Worm (Caenorhabditis elegans): Measurements from ENCODE around the gene F38H4.3.

Gene F38H4.3

DNA sequence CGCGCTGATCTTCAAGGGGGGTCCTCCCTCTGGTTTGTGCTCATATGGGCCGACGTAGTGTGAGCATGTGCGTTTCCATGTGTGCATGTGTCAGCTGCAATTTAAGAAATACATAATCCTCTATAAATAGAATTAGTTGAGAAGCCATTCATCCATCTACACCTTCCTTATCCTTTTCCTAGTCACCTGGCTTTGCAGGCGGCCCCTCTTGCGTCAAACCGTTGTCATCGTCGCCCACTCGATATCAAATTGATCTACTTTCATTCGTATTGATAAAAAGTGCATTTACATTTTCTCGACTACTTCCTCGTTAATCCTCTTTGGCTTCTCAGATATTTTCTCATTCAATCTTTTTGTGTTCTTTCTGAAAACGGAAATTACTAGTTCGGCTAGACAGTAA lies 30.2 kb upstream of the F38H4.3 start:
- TF ChIP-seq eor-1 (tag; optimal IDR thresholded peaks at IDR 0.05) (no peak), nhr-23 (tag; optimal IDR thresholded peaks at IDR 0.05) (peak; percentile 41), fkh-10 (GFP tag; optimal IDR thresholded peaks at IDR 0.05) (no peak)

DNA sequence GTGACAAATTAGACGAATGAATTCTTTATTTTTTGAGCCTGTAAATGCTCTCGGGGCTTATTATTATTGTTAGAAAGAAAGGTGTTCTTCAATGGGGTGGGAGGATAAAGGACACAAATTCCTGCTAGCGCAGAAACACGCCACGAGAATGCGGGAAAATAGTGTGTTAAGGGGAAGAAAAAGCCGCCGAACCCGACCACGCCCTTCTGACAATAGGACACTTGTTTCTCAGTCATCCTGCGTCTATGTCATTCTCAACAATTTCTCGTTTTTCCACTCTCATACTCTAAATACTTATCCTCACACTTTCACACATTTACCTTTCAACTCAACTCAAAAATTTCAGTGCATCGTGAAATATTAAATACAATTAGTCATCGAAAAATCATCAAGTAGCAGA lies 28.3 kb upstream of the F38H4.3 start, which contains the start of gene M117.1:
Gene M117.1, plus strand, starts transcription at position 347 of the 400 bp plus-strand sequence.
- no peak for TF ChIP-seq egl-5 (tag; optimal IDR thresholded peaks at IDR 0.05)

DNA sequence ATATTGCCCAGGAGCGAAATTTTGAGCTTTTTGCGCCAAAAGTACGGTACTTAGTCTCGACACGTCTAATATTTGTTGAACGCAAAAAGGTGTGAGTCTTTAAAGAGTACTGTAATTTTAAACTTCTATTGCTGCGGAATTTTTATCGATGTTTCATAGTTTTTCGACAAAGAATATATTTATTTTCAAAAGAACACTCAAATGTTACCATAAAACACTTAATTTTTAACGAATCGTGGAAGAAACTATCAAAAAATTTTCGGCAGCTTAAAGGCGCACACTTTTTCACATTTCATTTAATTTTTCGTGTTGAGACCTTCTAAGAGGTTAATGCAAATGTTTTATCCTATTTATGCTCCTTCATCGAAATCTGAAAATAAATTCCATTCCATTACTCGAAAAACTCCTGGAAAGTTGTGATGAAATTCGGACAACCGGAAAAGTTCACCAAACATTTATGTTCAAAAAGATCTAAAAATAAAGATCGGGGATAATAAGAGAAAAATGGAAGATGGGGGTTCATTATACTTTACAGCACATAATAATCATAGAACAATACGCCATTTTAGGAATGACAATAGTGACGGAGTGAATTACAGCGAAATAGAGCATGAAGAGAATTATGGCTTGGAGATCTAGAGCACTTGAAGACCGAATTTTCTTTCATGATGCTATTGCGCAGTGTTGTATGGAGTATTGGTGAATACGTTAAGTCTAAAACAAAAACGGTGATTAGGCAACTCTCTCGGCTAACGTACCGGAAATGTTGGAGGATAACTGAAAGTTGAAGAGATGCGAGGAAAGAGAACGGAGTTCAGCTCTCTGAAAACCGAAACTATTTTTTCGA lies 21.9 kb upstream of the F38H4.3 start:
- no peak for TF ChIP-seq R02D3.7 (tag; optimal IDR thresholded peaks at IDR 0.05)
- TF ChIP-seq nhr-237 (tag; optimal IDR thresholded peaks at IDR 0.05), result no peak
- no peak for TF ChIP-seq pqm-1 (tag; optimal IDR thresholded peaks at IDR 0.05)
- TF ChIP-seq fkh-2 (tag; optimal IDR thresholded peaks at IDR 0.05), result no peak
- no peak for TF ChIP-seq nhr-76 (tag; optimal IDR thresholded peaks at IDR 0.05)
- TF ChIP-seq ztf-4 (tag; optimal IDR thresholded peaks at IDR 0.05), result no peak
- TF ChIP-seq nhr-28 (tag; optimal IDR thresholded peaks at IDR 0.05), result no peak
- no peak for TF ChIP-seq unc-62 (GFP tag; optimal IDR thresholded peaks at IDR 0.05)
- TF ChIP-seq ama-1 (optimal IDR thresholded peaks at IDR 0.05), result peak; percentile 88
- no peak for TF ChIP-seq aly-2 (tag; optimal IDR thresholded peaks at IDR 0.05)
- peak; percentile 25 for TF ChIP-seq nhr-25 (tag; optimal IDR thresholded peaks at IDR 0.05)
- TF ChIP-seq nfya-1 (tag; optimal IDR thresholded peaks at IDR 0.05; ENCODE audit: insufficient read depth), result no peak
- peak; percentile 28 for TF ChIP-seq nhr-11 (tag; optimal IDR thresholded peaks at IDR 0.05)
- TF ChIP-seq tbx-2 (tag; optimal IDR thresholded peaks at IDR 0.05), result no peak
- TF ChIP-seq pha-4 (tag; optimal IDR thresholded peaks at IDR 0.05), result no peak
- no peak for TF ChIP-seq daf-12 (tag; optimal IDR thresholded peaks at IDR 0.05)
- peak; percentile 0 for TF ChIP-seq elt-2 (tag; optimal IDR thresholded peaks at IDR 0.05)
- TF ChIP-seq lin-39 (tag; optimal IDR thresholded peaks at IDR 0.05), result no peak

DNA sequence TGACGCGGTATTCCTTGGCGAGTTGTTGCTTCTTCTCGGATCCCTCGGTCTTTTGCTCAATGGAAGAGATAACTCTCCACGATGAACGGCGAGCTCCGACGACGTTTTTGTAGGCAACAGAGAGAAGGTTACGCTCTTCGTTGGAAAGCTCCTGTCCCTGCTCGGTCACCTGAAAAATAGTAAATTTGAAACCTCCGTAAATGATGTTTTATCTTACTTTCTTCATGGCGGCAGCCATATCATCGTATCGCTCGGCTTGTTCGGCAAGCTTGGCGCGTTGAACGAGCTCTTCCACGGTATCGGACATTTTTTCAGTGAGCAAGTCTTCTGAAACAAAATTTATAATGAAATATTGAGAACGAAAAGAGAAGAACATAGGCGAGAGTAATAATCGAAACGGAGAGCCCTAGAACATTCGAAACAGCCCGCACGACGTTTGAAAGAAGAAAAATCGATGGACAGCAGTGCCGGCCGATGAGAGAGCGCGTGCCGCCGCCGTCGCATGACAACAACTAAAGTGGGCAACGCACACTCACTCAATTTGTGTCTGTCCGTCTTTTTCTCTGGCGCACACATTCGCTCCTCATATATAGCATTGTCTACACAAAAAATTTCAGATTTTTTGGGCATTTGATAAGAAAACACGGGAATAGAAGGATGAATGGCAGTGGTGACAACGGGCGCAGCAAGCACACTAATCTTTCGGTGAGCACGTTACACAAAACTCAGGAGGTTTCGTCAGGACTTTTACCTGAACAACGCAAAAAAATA lies 20.4 kb upstream of the F38H4.3 start, which contains the start of the genes par-5 and M117.3:
Gene par-5, minus strand, starts transcription at position 334 of the 771 bp plus-strand sequence.
Gene M117.3, plus strand, starts transcription at position 616 of the 771 bp plus-strand sequence.
- no peak for TF ChIP-seq nhr-23 (tag; optimal IDR thresholded peaks at IDR 0.05)
- no peak for TF ChIP-seq ceh-9 (tag; optimal IDR thresholded peaks at IDR 0.05)
- peak; percentile 75 for TF ChIP-seq egl-5 (tag; optimal IDR thresholded peaks at IDR 0.05)
- TF ChIP-seq fos-1 (tag; optimal IDR thresholded peaks at IDR 0.05), result no peak
- peak; percentile 62 for TF ChIP-seq fkh-10 (GFP tag; optimal IDR thresholded peaks at IDR 0.05)
- no peak for TF ChIP-seq mml-1 (tag; optimal IDR thresholded peaks at IDR 0.05)
- no peak for TF ChIP-seq R02D3.7 (tag; optimal IDR thresholded peaks at IDR 0.05)
- peak; percentile 49 for TF ChIP-seq pqm-1 (tag; optimal IDR thresholded peaks at IDR 0.05)
- peak; percentile 65 for TF ChIP-seq lin-15B (tag; optimal IDR thresholded peaks at IDR 0.05)
- no peak for TF ChIP-seq nhr-12 (tag; optimal IDR thresholded peaks at IDR 0.05)
- TF ChIP-seq hmg-11 (tag; optimal IDR thresholded peaks at IDR 0.05), result peak; percentile 58
- TF ChIP-seq lin-39 (tag; optimal IDR thresholded peaks at IDR 0.05), result peak; percentile 61
- TF ChIP-seq nhr-11 (tag; optimal IDR thresholded peaks at IDR 0.05), result no peak
- TF ChIP-seq ceh-28 (tag; optimal IDR thresholded peaks at IDR 0.05), result peak; percentile 77
- no peak for TF ChIP-seq unc-39 (tag; optimal IDR thresholded peaks at IDR 0.05)
- peak; percentile 80 for TF ChIP-seq elt-2 (tag; optimal IDR thresholded peaks at IDR 0.05)
- peak; percentile 67 for TF ChIP-seq jun-1 (tag; optimal IDR thresholded peaks at IDR 0.05)
- peak; percentile 19 for TF ChIP-seq unc-62 (GFP tag; optimal IDR thresholded peaks at IDR 0.05)
- TF ChIP-seq nfya-1 (tag; optimal IDR thresholded peaks at IDR 0.05; ENCODE audit: insufficient read depth), result peak; percentile 79
- no peak for TF ChIP-seq ztf-11 (tag; optimal IDR thresholded peaks at IDR 0.05)
- TF ChIP-seq elt-1 (tag; optimal IDR thresholded peaks at IDR 0.05), result no peak
- peak; percentile 61 for TF ChIP-seq pha-4 (tag; optimal IDR thresholded peaks at IDR 0.05)
- peak; percentile 51 for TF ChIP-seq mdl-1 (tag; optimal IDR thresholded peaks at IDR 0.05)
- no peak for TF ChIP-seq ceh-16 (tag; optimal IDR thresholded peaks at IDR 0.05)
- TF ChIP-seq zag-1 (tag; optimal IDR thresholded peaks at IDR 0.05), result no peak
- no peak for TF ChIP-seq ztf-4 (tag; optimal IDR thresholded peaks at IDR 0.05)
- TF ChIP-seq ZK546.5 (tag; optimal IDR thresholded peaks at IDR 0.05), result no peak
- peak; percentile 77 for TF ChIP-seq sea-2 (GFP tag; optimal IDR thresholded peaks at IDR 0.05)
- TF ChIP-seq aly-2 (tag; optimal IDR thresholded peaks at IDR 0.05), result no peak
- no peak for TF ChIP-seq nhr-237 (tag; optimal IDR thresholded peaks at IDR 0.05)
- no peak for TF ChIP-seq nhr-43 (tag; optimal IDR thresholded peaks at IDR 0.05; ENCODE audit: poor library complexity, severe bottlenecking)
- TF ChIP-seq nhr-25 (tag; optimal IDR thresholded peaks at IDR 0.05), result no peak
- no peak for TF ChIP-seq skn-1 (tag; optimal IDR thresholded peaks at IDR 0.05)
- TF ChIP-seq nhr-76 (tag; optimal IDR thresholded peaks at IDR 0.05), result no peak
- TF ChIP-seq elt-3 (tag; optimal IDR thresholded peaks at IDR 0.05), result no peak
- TF ChIP-seq nhr-77 (tag; optimal IDR thresholded peaks at IDR 0.05), result no peak
- TF ChIP-seq snpc-4 (tag; optimal IDR thresholded peaks at IDR 0.05), result no peak
